Worm (Caenorhabditis elegans) whole organism, midembryonic: ENCODE results near the gene Y102A11A.5.

Experiments
- T22C8.4 ChIP-seq: fragments of 200-800 bp; sonication (Bioruptor generic); IDR thresholded peaks from 2 replicates; pipeline ENCODE4 v1.3.6; 2022; ENCODE audit warnings: missing genetic modification characterization, missing compliant biosample characterization
- flt-1 ChIP-seq: fragments of 200-800 bp; sonication (Bioruptor generic); IDR thresholded peaks from 2 replicates; pipeline ENCODE4 v1.3.6; 2022; ENCODE audit warnings: missing genetic modification characterization, missing compliant biosample characterization

DNA sequence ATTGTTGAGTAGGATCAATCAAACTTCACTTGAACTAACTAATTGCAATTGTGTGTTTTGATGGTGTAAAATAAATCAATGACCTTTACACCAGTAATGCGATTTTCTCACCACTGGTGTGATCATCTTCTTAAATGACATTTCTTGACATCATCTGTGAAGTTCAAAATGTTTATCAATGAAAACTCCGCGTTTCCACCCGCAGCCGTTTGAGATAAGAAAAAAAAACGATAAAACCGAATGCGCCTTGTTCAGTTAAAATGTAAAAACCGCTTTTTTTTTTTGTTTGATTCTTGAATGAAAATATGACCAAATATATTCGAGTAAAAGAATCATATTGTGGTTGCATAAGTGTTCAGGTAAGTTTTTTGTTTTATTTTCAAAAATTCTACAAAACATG is 20.2 kb upstream of the Y102A11A.5 start, which contains the start of gene Y102A11A.1:
- no peak for TF ChIP-seq flt-1 (GFP tag; lab: Robert Waterston, UW)
- TF ChIP-seq T22C8.4 (GFP tag; lab: Robert Waterston, UW): no peak
